Worm (Caenorhabditis elegans) whole organism, midembryonic: ENCODE measurements around the gene F09A5.2.

Source experiments
- T22C8.4 ChIP-seq: fragments of 200-800 bp; sonication (Bioruptor generic); IDR thresholded peaks from 2 replicates; pipeline ENCODE4 v1.3.6; 2022; ENCODE audit warnings: missing genetic modification characterization, missing compliant biosample characterization
- klf-2 ChIP-seq: fragments of 200-800 bp; sonication (Bioruptor generic); conservative IDR thresholded peaks from 2 replicates; pipeline ENCODE4 v1.3.6; 2022; ENCODE audit warnings: missing genetic modification reagents, missing genetic modification characterization, missing compliant biosample characterization
- ztf-23 ChIP-seq: fragments of 200-800 bp; sonication (Bioruptor generic); IDR thresholded peaks from 2 replicates; pipeline ENCODE4 v1.3.6; 2022; ENCODE audit warnings: missing genetic modification reagents, missing genetic modification characterization, missing compliant biosample characterization

DNA sequence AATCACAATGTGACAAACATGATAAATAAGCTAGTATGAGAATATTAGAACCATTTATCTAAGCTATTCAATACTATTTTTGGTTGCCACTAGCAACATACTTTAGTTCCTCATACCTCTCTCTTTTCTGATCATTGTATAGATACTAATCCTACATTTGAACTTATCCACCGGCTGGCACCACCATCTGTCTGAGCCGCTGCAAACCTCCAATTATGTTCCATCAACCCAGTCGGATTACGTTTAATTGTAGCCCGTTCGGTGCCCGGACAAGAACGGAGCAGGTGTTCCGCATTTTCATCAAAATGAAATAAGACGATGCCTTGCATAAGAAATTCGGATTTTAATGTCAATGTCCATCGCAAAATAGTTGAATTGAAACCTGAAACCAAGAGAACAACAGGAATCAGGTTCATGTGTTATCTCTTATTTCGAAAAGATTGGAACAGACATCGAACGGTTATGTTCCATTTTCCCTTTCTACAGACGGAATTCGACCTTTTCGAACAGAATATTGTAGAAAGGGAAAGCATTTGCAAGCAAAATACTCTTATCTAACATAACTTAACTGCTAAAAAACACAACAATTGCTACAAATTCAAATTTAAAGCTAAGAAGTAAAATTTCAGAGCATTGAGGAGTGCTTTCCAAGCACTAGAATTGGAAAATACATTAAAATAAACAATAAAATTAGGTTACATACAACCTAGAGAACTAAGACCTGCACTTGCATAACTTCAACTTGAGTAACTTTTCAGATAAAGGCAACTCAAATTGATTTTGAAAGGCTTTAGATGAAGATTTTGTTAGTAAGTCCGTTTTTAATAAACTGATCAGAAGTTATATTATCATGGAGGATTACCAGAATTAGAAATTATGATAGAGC is 11.3 kb downstream of the F09A5.2 start:
- TF ChIP-seq T22C8.4 (GFP tag; lab: Robert Waterston, UW) (no peak), ztf-23 (GFP tag; lab: Robert Waterston, UW) (no peak), klf-2 (GFP tag; lab: Robert Waterston, UW) (no peak)
